Fruit fly (Drosophila melanogaster) whole organism, prepupa: ENCODE results near the gene corn.

Experiments
- Blimp-1 ChIP-seq: fragments of 200-800 bp; sonication (Bioruptor generic); optimal IDR thresholded peaks from 3 replicates; lab custom pipeline; 2017; ENCODE audit warnings: missing biosample characterization, missing genetic modification characterization, mild to moderate bottlenecking, moderate library complexity, missing genetic modification reagents
- CG11294 ChIP-seq: fragments of 200-800 bp; sonication (Bioruptor generic); IDR thresholded peaks from 2 replicates; pipeline ENCODE4 v1.3.6; 2022; ENCODE audit warnings: missing biosample characterization, missing genetic modification characterization
- CG11762 ChIP-seq: fragments of 200-800 bp; sonication (Bioruptor generic); optimal IDR thresholded peaks from 3 replicates; lab custom pipeline; 2016; ENCODE audit warnings: missing biosample characterization, missing genetic modification characterization; ENCODE audit not compliant: insufficient read depth
- CG11902 ChIP-seq: fragments of 200-800 bp; sonication (Bioruptor generic); optimal IDR thresholded peaks from 3 replicates; lab custom pipeline; 2016; ENCODE audit warnings: missing biosample characterization, missing genetic modification characterization
- CG15336 ChIP-seq: fragments of 200-800 bp; sonication (Bioruptor generic); IDR thresholded peaks from 2 replicates; pipeline ENCODE4 v1.3.6; 2022; ENCODE audit warnings: missing biosample characterization, missing genetic modification characterization
- CG1621 ChIP-seq: fragments of 200-800 bp; sonication (Bioruptor generic); optimal IDR thresholded peaks from 3 replicates; lab custom pipeline; 2018; ENCODE audit warnings: missing biosample characterization, mild to moderate bottlenecking, missing genetic modification characterization
- CG16779 ChIP-seq: fragments of 200-800 bp; sonication (Bioruptor generic); optimal IDR thresholded peaks from 3 replicates; lab custom pipeline; 2017; ENCODE audit warnings: missing biosample characterization, mild to moderate bottlenecking, missing genetic modification characterization
- CG31627 ChIP-seq: fragments of 200-800 bp; sonication (Bioruptor generic); optimal IDR thresholded peaks from 3 replicates; lab custom pipeline; 2016; ENCODE audit warnings: missing biosample characterization, missing genetic modification characterization
- CG32006 ChIP-seq: fragments of 200-800 bp; sonication (Bioruptor generic); optimal IDR thresholded peaks from 3 replicates; lab custom pipeline; 2017; ENCODE audit warnings: missing biosample characterization, mild to moderate bottlenecking, missing genetic modification characterization
- CG3919 ChIP-seq: fragments of 200-800 bp; sonication (Bioruptor generic); optimal IDR thresholded peaks from 3 replicates; lab custom pipeline; 2016; ENCODE audit warnings: missing biosample characterization, missing genetic modification characterization
- CG4318 ChIP-seq: fragments of 200-800 bp; sonication (Bioruptor generic); optimal IDR thresholded peaks from 3 replicates; lab custom pipeline; 2017; ENCODE audit warnings: missing biosample characterization, mild to moderate bottlenecking, missing genetic modification characterization
- CG6163 ChIP-seq: fragments of 200-800 bp; sonication (Bioruptor generic); IDR thresholded peaks from 3 replicates; pipeline ENCODE4 v1.3.6; 2022; ENCODE audit warnings: missing biosample characterization, missing genetic modification characterization
- CG6792 ChIP-seq: fragments of 200-800 bp; sonication (Bioruptor generic); optimal IDR thresholded peaks from 3 replicates; lab custom pipeline; 2016; ENCODE audit warnings: missing biosample characterization, missing genetic modification characterization
- CG6808 ChIP-seq: fragments of 200-800 bp; sonication (Bioruptor generic); optimal IDR thresholded peaks from 3 replicates; lab custom pipeline; 2017; ENCODE audit warnings: missing biosample characterization, missing genetic modification characterization, mild to moderate bottlenecking, moderate library complexity, missing genetic modification reagents
- CG6854 ChIP-seq: fragments of 200-800 bp; sonication (Bioruptor generic); optimal IDR thresholded peaks from 2 replicates; lab custom pipeline; 2017; ENCODE audit warnings: missing biosample characterization, mild to moderate bottlenecking, missing genetic modification characterization
- CG7368 ChIP-seq: fragments of 200-800 bp; sonication (Bioruptor generic); optimal IDR thresholded peaks from 3 replicates; lab custom pipeline; 2016; ENCODE audit warnings: missing biosample characterization, missing genetic modification characterization
- CG8119 ChIP-seq: fragments of 200-800 bp; sonication (Bioruptor generic); IDR thresholded peaks from 3 replicates; pipeline ENCODE4 v1.3.6; 2022; ENCODE audit warnings: missing biosample characterization, missing genetic modification characterization
- CG8632 ChIP-seq: fragments of 200-800 bp; sonication (Bioruptor generic); optimal IDR thresholded peaks from 3 replicates; lab custom pipeline; 2016; ENCODE audit warnings: missing biosample characterization, missing genetic modification characterization
- CG9139 ChIP-seq: fragments of 200-800 bp; sonication (Bioruptor generic); optimal IDR thresholded peaks from 3 replicates; lab custom pipeline; 2017; ENCODE audit warnings: missing biosample characterization, mild to moderate bottlenecking, missing genetic modification characterization
- Eip75B ChIP-seq: fragments of 200-800 bp; sonication (Bioruptor generic); optimal IDR thresholded peaks from 3 replicates; lab custom pipeline; 2016; ENCODE audit warnings: missing biosample characterization, missing genetic modification characterization
- Eip78C ChIP-seq: fragments of 200-800 bp; sonication (Bioruptor generic); peaks from one replicate; lab custom pipeline; 2016; ENCODE audit warnings: missing biosample characterization, missing genetic modification characterization
- Ets21C ChIP-seq: fragments of 200-800 bp; sonication (Bioruptor generic); optimal IDR thresholded peaks from 3 replicates; lab custom pipeline; 2016; ENCODE audit warnings: missing biosample characterization, missing genetic modification characterization
- Ets96B ChIP-seq: fragments of 200-800 bp; optimal IDR thresholded peaks from 2 replicates; lab custom pipeline; 2019; ENCODE audit warnings: missing biosample characterization, mild to moderate bottlenecking, missing genetic modification characterization, moderate library complexity
- Hr39 ChIP-seq: fragments of 200-800 bp; sonication (Bioruptor generic); optimal IDR thresholded peaks from 2 replicates; lab custom pipeline; 2016; ENCODE audit warnings: missing biosample characterization, missing genetic modification characterization
- Hr4 ChIP-seq: fragments of 200-800 bp; sonication (Bioruptor generic); optimal IDR thresholded peaks from 3 replicates; lab custom pipeline; 2016; ENCODE audit warnings: missing biosample characterization, missing genetic modification characterization
- Lpt ChIP-seq: fragments of 200-800 bp; sonication (Bioruptor generic); optimal IDR thresholded peaks from 3 replicates; lab custom pipeline; 2016; ENCODE audit warnings: missing biosample characterization, missing genetic modification characterization
- Met ChIP-seq: fragments of 200-800 bp; sonication (Bioruptor generic); optimal IDR thresholded peaks from 3 replicates; lab custom pipeline; 2016; ENCODE audit warnings: missing biosample characterization, missing genetic modification characterization
- OdsH ChIP-seq: fragments of 200-800 bp; sonication (Bioruptor generic); optimal IDR thresholded peaks from 3 replicates; lab custom pipeline; 2016; ENCODE audit warnings: missing biosample characterization, missing genetic modification characterization
- Smox ChIP-seq: fragments of 200-800 bp; sonication (Bioruptor generic); optimal IDR thresholded peaks from 3 replicates; lab custom pipeline; 2016; ENCODE audit warnings: missing biosample characterization, missing genetic modification characterization
- Sox102F ChIP-seq: fragments of 200-800 bp; sonication (Bioruptor generic); optimal IDR thresholded peaks from 2 replicates; lab custom pipeline; 2016; ENCODE audit warnings: missing biosample characterization, mild to moderate bottlenecking, missing genetic modification characterization
- Sox14 ChIP-seq: fragments of 200-800 bp; sonication (Bioruptor generic); optimal IDR thresholded peaks from 3 replicates; lab custom pipeline; 2016; ENCODE audit warnings: missing biosample characterization, missing genetic modification characterization
- achi ChIP-seq: fragments of 200-800 bp; sonication (Bioruptor generic); optimal IDR thresholded peaks from 3 replicates; lab custom pipeline; 2016; ENCODE audit warnings: missing biosample characterization, missing genetic modification characterization
- cyc ChIP-seq: fragments of 200-800 bp; sonication (Bioruptor generic); optimal IDR thresholded peaks from 3 replicates; lab custom pipeline; 2016; ENCODE audit warnings: missing biosample characterization, missing genetic modification characterization
- dac ChIP-seq: fragments of 200-800 bp; sonication (Bioruptor generic); optimal IDR thresholded peaks from 2 replicates; lab custom pipeline; 2017; ENCODE audit warnings: missing biosample characterization, mild to moderate bottlenecking, missing genetic modification characterization
- dsx ChIP-seq: fragments of 200-800 bp; optimal IDR thresholded peaks from 3 replicates; lab custom pipeline; 2019; ENCODE audit warnings: missing biosample characterization, mild to moderate bottlenecking, missing genetic modification characterization, moderate library complexity; ENCODE audit not compliant: poor library complexity, severe bottlenecking
- fd59A ChIP-seq: fragments of 200-800 bp; sonication (Bioruptor generic); optimal IDR thresholded peaks from 2 replicates; lab custom pipeline; 2017; ENCODE audit warnings: missing biosample characterization, mild to moderate bottlenecking, missing genetic modification characterization, missing genetic modification reagents
- fd85E ChIP-seq: fragments of 200-800 bp; sonication (Bioruptor generic); optimal IDR thresholded peaks from 3 replicates; lab custom pipeline; 2016; ENCODE audit warnings: missing biosample characterization, missing genetic modification characterization
- fkh ChIP-seq: fragments of 200-800 bp; sonication (Bioruptor generic); optimal IDR thresholded peaks from 3 replicates; lab custom pipeline; 2017; ENCODE audit warnings: missing biosample characterization, mild to moderate bottlenecking, missing genetic modification characterization, moderate library complexity
- lz ChIP-seq: fragments of 200-800 bp; sonication (Bioruptor generic); optimal IDR thresholded peaks from 3 replicates; lab custom pipeline; 2016; ENCODE audit warnings: missing biosample characterization, missing genetic modification characterization
- salr ChIP-seq, 2 experiments: fragments of 200-800 bp; sonication (Bioruptor generic); optimal IDR thresholded peaks; 3 replicates each; lab custom pipeline; 2016 to 2018; ENCODE audit warnings: missing biosample characterization in 2 of 2, missing genetic modification characterization in 2 of 2, mild to moderate bottlenecking in 1 of 2
- spab ChIP-seq: fragments of 200-800 bp; sonication (Bioruptor generic); optimal IDR thresholded peaks from 2 replicates; lab custom pipeline; 2017; ENCODE audit warnings: missing biosample characterization, mild to moderate bottlenecking, missing genetic modification characterization, missing genetic modification reagents
- ss ChIP-seq, 2 experiments: fragments of 200-800 bp; sonication (Bioruptor generic); optimal IDR thresholded peaks; 2 replicates in 1 of 2; 3 replicates in 1 of 2; lab custom pipeline; 2017 to 2018; ENCODE audit warnings: mild to moderate bottlenecking in 2 of 2, missing biosample characterization in 2 of 2, missing genetic modification characterization in 2 of 2, moderate library complexity in 1 of 2
- topi ChIP-seq: fragments of 200-800 bp; sonication (Bioruptor generic); optimal IDR thresholded peaks from 3 replicates; lab custom pipeline; 2016; ENCODE audit warnings: missing biosample characterization, missing genetic modification characterization

The corn gene

dm6 chr3L:7096530-7096929 lies 60.3 kb downstream of the corn start (continued):
- TF ChIP-seq CG31627 (GFP tag; lab: Kevin White, UChicago), result no peak
- TF ChIP-seq CG11902 (GFP tag; lab: Kevin White, UChicago), result no peak
- peak; percentile 3 for TF ChIP-seq Met (GFP tag; lab: Kevin White, UChicago)
- TF ChIP-seq Ets96B (tag; lab: Kevin White, UChicago), result no peak
- no peak for TF ChIP-seq fd59A
- no peak for TF ChIP-seq CG11762
- TF ChIP-seq CG7368, result no peak

DNA sequence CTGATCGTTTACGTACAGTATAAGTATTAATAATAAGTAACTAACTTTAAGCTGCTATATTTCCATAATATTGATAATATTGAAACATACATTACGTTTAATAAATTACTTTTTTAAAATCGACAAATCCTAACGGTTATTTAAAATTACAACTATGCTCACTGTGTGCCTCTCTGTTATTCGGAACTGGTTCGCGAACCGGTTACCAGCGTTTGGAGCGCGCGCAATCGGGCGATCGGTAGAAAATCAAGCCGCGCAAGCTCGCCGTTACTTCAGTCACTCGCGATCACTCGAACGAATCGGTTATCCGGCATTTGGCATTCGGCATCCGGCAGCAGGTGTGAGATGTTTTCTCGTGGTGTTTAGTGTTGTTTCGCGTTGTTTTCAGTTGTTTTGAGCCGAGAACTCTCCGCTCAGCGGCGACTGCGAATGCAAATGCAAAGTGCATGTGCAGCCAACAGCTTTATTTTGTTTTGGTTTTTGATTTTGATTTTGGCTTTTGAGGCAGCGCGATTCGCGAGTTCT lies 62.3 kb downstream of the corn start, which contains the start of gene form3:
form3 (plus strand) TSS at position 271 of the 525 bp plus-strand sequence.
- TF ChIP-seq OdsH (GFP tag; lab: Kevin White, UChicago), result no peak
- no peak for TF ChIP-seq lz (GFP tag; lab: Kevin White, UChicago)
- no peak for TF ChIP-seq topi (GFP tag; lab: Kevin White, UChicago)
- TF ChIP-seq CG4318 (GFP tag; lab: Kevin White, UChicago), result no peak
- no peak for TF ChIP-seq CG9139 (GFP tag; lab: Kevin White, UChicago)
- TF ChIP-seq fkh (GFP tag; lab: Kevin White, UChicago), result no peak
- no peak for TF ChIP-seq Sox102F (GFP tag; lab: Kevin White, UChicago)
- no peak for TF ChIP-seq CG8632 (GFP tag; lab: Kevin White, UChicago)
- no peak for TF ChIP-seq salr (GFP tag; optimal IDR thresholded peaks at IDR 0.05; lab: Kevin White, UChicago)
- no peak for TF ChIP-seq fd59A
- TF ChIP-seq CG8119 (GFP tag; lab: Robert Waterston, UW), result no peak
- TF ChIP-seq dsx (GFP tag; lab: Kevin White, UChicago), result peak; percentile 6
- no peak for TF ChIP-seq CG11294 (GFP tag; lab: Robert Waterston, UW)
- TF ChIP-seq dac, result no peak
- no peak for TF ChIP-seq CG31627 (GFP tag; lab: Kevin White, UChicago)
- no peak for TF ChIP-seq spab (GFP tag; lab: Kevin White, UChicago)
- no peak for TF ChIP-seq CG16779
- no peak for TF ChIP-seq fd85E (GFP tag; lab: Kevin White, UChicago)
- TF ChIP-seq CG32006 (GFP tag; lab: Kevin White, UChicago), result no peak
- no peak for TF ChIP-seq Hr4
- TF ChIP-seq Ets21C (GFP tag; lab: Kevin White, UChicago), result no peak
- no peak for TF ChIP-seq Ets96B (tag; lab: Kevin White, UChicago)
- no peak for TF ChIP-seq CG15336 (GFP tag; lab: Robert Waterston, UW)
- no peak for TF ChIP-seq CG11902 (GFP tag; lab: Kevin White, UChicago)
- no peak for TF ChIP-seq ss (GFP tag; optimal IDR thresholded peaks at IDR 0.05; lab: Kevin White, UChicago)
- no peak for TF ChIP-seq CG7368
- no peak for TF ChIP-seq Lpt
- no peak for TF ChIP-seq CG6792 (GFP tag; lab: Kevin White, UChicago)
- TF ChIP-seq CG6163 (GFP tag; lab: Robert Waterston, UW), result peak; percentile 39; the same call in 1 of the 3 replicates
- TF ChIP-seq Smox (GFP tag; lab: Kevin White, UChicago), result no peak
- TF ChIP-seq Sox14 (GFP tag; lab: Kevin White, UChicago), result no peak
- TF ChIP-seq CG1621 (tag; lab: Kevin White, UChicago), result peak; percentile 86
- no peak for TF ChIP-seq CG3919
- peak; percentile 38 for TF ChIP-seq CG6854 (GFP tag; lab: Kevin White, UChicago)
- TF ChIP-seq cyc (GFP tag; lab: Kevin White, UChicago), result no peak
- no peak for TF ChIP-seq Hr39 (GFP tag; lab: Kevin White, UChicago)
- TF ChIP-seq achi (GFP tag; lab: Kevin White, UChicago), result no peak
- no peak for TF ChIP-seq Blimp-1 (GFP tag; lab: Kevin White, UChicago)
- TF ChIP-seq Eip75B, result no peak
- peak; percentile 29 for TF ChIP-seq Eip78C (GFP tag; lab: Kevin White, UChicago)
- no peak for TF ChIP-seq CG6808 (GFP tag; lab: Kevin White, UChicago)
